Fruit fly (Drosophila melanogaster) whole organism, wandering third instar larva: ENCODE measurements around the gene eRF1.

Source experiments
- Abd-B ChIP-seq: fragments of >200 bp; optimal IDR thresholded peaks from 2 replicates; lab custom pipeline; 2017; ENCODE audit warnings: missing biosample characterization, missing genetic modification characterization
- CG32264 ChIP-seq: fragments of 200-800 bp; sonication (Bioruptor generic); optimal IDR thresholded peaks from 2 replicates; lab custom pipeline; 2016; ENCODE audit warnings: missing biosample characterization, missing genetic modification characterization
- CG9705 ChIP-seq: fragments of 200-800 bp; sonication (Bioruptor generic); optimal IDR thresholded peaks from 2 replicates; lab custom pipeline; 2018; ENCODE audit warnings: missing biosample characterization, mild to moderate bottlenecking, missing genetic modification characterization
- CrebA ChIP-seq: fragments of 200-800 bp; sonication (Bioruptor generic); optimal IDR thresholded peaks from 2 replicates; lab custom pipeline; 2016; ENCODE audit warnings: missing biosample characterization, mild to moderate bottlenecking, missing genetic modification characterization, borderline replicate concordance
- Dfd ChIP-seq: fragments of >200 bp; optimal IDR thresholded peaks from 2 replicates; lab custom pipeline; 2017; ENCODE audit warnings: missing biosample characterization, missing genetic modification characterization
- Dif ChIP-seq: fragments of 200-275, 200-300 bp; sonication (Bioruptor generic); optimal IDR thresholded peaks from 2 replicates; lab custom pipeline; 2018; ENCODE audit warnings: missing biosample characterization, missing genetic modification characterization; ENCODE audit not compliant: partially characterized antibody
- GATAd ChIP-seq: sonication (Bioruptor generic); optimal IDR thresholded peaks from 2 replicates; lab custom pipeline; 2016; ENCODE audit warnings: missing biosample characterization, missing genetic modification characterization
- HLH106 ChIP-seq: fragments of 200-800 bp; optimal IDR thresholded peaks from 3 replicates; lab custom pipeline; 2019; ENCODE audit warnings: missing biosample characterization, mild to moderate bottlenecking, missing genetic modification characterization, moderate library complexity
- Hnf4 ChIP-seq: fragments of 200-800 bp; sonication (Bioruptor generic); optimal IDR thresholded peaks from 2 replicates; lab custom pipeline; 2016; ENCODE audit warnings: missing biosample characterization, mild to moderate bottlenecking, missing genetic modification characterization
- Hr78 ChIP-seq: fragments of >200 bp; optimal IDR thresholded peaks from 2 replicates; lab custom pipeline; 2017; ENCODE audit warnings: missing biosample characterization, missing genetic modification characterization
- Hr83 ChIP-seq: fragments of 200-300 bp; sonication (Bioruptor generic); optimal IDR thresholded peaks from 2 replicates; lab custom pipeline; 2016; ENCODE audit warnings: missing biosample characterization, mild to moderate bottlenecking, missing genetic modification characterization, moderate library complexity; ENCODE audit not compliant: poor library complexity, severe bottlenecking
- Jra ChIP-seq: sonication (Bioruptor generic); optimal IDR thresholded peaks from 2 replicates; lab custom pipeline; 2016; ENCODE audit warnings: missing biosample characterization, missing genetic modification characterization
- Mio ChIP-seq: sonication (Bioruptor generic); optimal IDR thresholded peaks from 2 replicates; lab custom pipeline; 2016; ENCODE audit warnings: missing biosample characterization, missing genetic modification characterization
- Myc ChIP-seq: fragments of >200 bp; optimal IDR thresholded peaks from 2 replicates; lab custom pipeline; 2017
- N ChIP-seq: fragments of >200 bp; optimal IDR thresholded peaks from 2 replicates; lab custom pipeline; 2018; ENCODE audit warnings: missing biosample characterization, missing external identifiers, missing genetic modification characterization
- OdsH ChIP-seq: fragments of 200-800 bp; sonication (Bioruptor generic); optimal IDR thresholded peaks from 2 replicates; lab custom pipeline; 2016; ENCODE audit warnings: missing biosample characterization, mild to moderate bottlenecking, missing genetic modification characterization
- Rel ChIP-seq, 2 experiments: fragments of 200-800 bp; sonication (Bioruptor generic) in 1 of 2; optimal IDR thresholded peaks; 2 replicates in 1 of 2; 3 replicates in 1 of 2; lab custom pipeline; 2016 to 2019; ENCODE audit warnings: mild to moderate bottlenecking in 2 of 2, missing biosample characterization in 2 of 2, missing genetic modification characterization in 2 of 2, moderate library complexity in 1 of 2
- Sp1 ChIP-seq: fragments of 200-800 bp; sonication (Bioruptor generic); optimal IDR thresholded peaks from 3 replicates; lab custom pipeline; 2019; ENCODE audit warnings: missing biosample characterization, mild to moderate bottlenecking, missing genetic modification characterization, moderate library complexity
- Vsx2 ChIP-seq: fragments of 200-300, 225-300 bp; sonication (Bioruptor generic); optimal IDR thresholded peaks from 2 replicates; lab custom pipeline; 2018; ENCODE audit warnings: missing biosample characterization, missing genetic modification characterization; ENCODE audit not compliant: partially characterized antibody
- br ChIP-seq: fragments of 200-800 bp; sonication (Bioruptor generic); optimal IDR thresholded peaks from 2 replicates; lab custom pipeline; 2016; ENCODE audit warnings: missing biosample characterization, missing genetic modification characterization
- brk ChIP-seq: fragments of 200-800 bp; sonication (Bioruptor generic); optimal IDR thresholded peaks from 2 replicates; lab custom pipeline; 2016; ENCODE audit warnings: missing biosample characterization, mild to moderate bottlenecking, missing genetic modification characterization
- dl ChIP-seq, 2 experiments: fragments of 175-275, 200-275 bp in 1 of 2; fragments of 200-275 bp in 1 of 2; sonication (Bioruptor generic); optimal IDR thresholded peaks; lab custom pipeline; 2018; ENCODE audit warnings: mild to moderate bottlenecking in 2 of 2, missing biosample characterization in 2 of 2, missing genetic modification characterization in 2 of 2, moderate library complexity in 2 of 2; ENCODE audit not compliant: partially characterized antibody in 2 of 2, insufficient read depth in 1 of 2
- dmrt93B ChIP-seq: fragments of 200-800 bp; sonication (Bioruptor generic); optimal IDR thresholded peaks from 2 replicates; lab custom pipeline; 2018; ENCODE audit warnings: missing biosample characterization, mild to moderate bottlenecking, missing genetic modification characterization
- dsf ChIP-seq: sonication (Bioruptor generic); optimal IDR thresholded peaks from 2 replicates; lab custom pipeline; 2016; ENCODE audit warnings: missing biosample characterization, missing genetic modification characterization, borderline replicate concordance
- ey ChIP-seq: fragments of 200-800 bp; sonication (Bioruptor generic); optimal IDR thresholded peaks from 2 replicates; lab custom pipeline; 2016; ENCODE audit warnings: missing biosample characterization, missing genetic modification characterization
- foxo ChIP-seq, 2 experiments: fragments of 200-800 bp; sonication (Bioruptor generic); optimal IDR thresholded peaks; 2 replicates in 1 of 2; 3 replicates in 1 of 2; lab custom pipeline; 2016 to 2017; ENCODE audit warnings: missing biosample characterization in 2 of 2, missing genetic modification characterization in 2 of 2
- fru ChIP-seq: fragments of 200-800 bp; sonication (Bioruptor generic); optimal IDR thresholded peaks from 3 replicates; lab custom pipeline; 2016; ENCODE audit warnings: missing biosample characterization, mild to moderate bottlenecking, missing genetic modification characterization
- h ChIP-seq: fragments of 200-800 bp; sonication (Bioruptor generic); optimal IDR thresholded peaks from 3 replicates; lab custom pipeline; 2016; ENCODE audit warnings: missing biosample characterization, mild to moderate bottlenecking, missing genetic modification characterization
- jim ChIP-seq: fragments of 175-275, 200-325 bp; sonication (Bioruptor generic); optimal IDR thresholded peaks from 2 replicates; lab custom pipeline; 2016; ENCODE audit warnings: missing biosample characterization, mild to moderate bottlenecking, missing genetic modification characterization
- lola ChIP-seq: fragments of >200 bp; optimal IDR thresholded peaks from 2 replicates; lab custom pipeline; 2017; ENCODE audit warnings: missing biosample characterization, missing genetic modification characterization
- pan ChIP-seq: fragments of >200 bp; optimal IDR thresholded peaks from 2 replicates; lab custom pipeline; 2017
- psq ChIP-seq: fragments of 200-800 bp; sonication (Bioruptor generic); optimal IDR thresholded peaks from 3 replicates; lab custom pipeline; 2017; ENCODE audit warnings: missing biosample characterization, mild to moderate bottlenecking, missing genetic modification characterization, moderate library complexity
- rgr ChIP-seq: fragments of 200-800 bp; sonication (Bioruptor generic); optimal IDR thresholded peaks from 3 replicates; lab custom pipeline; 2016; ENCODE audit warnings: missing biosample characterization, mild to moderate bottlenecking, missing genetic modification characterization
- sage ChIP-seq: fragments of 200-800 bp; sonication (Bioruptor generic); optimal IDR thresholded peaks from 2 replicates; lab custom pipeline; 2016; ENCODE audit warnings: missing biosample characterization, mild to moderate bottlenecking, missing genetic modification characterization
- sv ChIP-seq: fragments of 200-800 bp; sonication (Bioruptor generic); optimal IDR thresholded peaks from 3 replicates; lab custom pipeline; 2016; ENCODE audit warnings: missing biosample characterization, missing genetic modification characterization
- tai ChIP-seq: sonication (Bioruptor generic); optimal IDR thresholded peaks from 2 replicates; lab custom pipeline; 2016; ENCODE audit warnings: missing biosample characterization, missing genetic modification characterization
- usp ChIP-seq: fragments of >200 bp; optimal IDR thresholded peaks from 2 replicates; lab custom pipeline; 2017; ENCODE audit warnings: missing biosample characterization, missing genetic modification characterization
- woc ChIP-seq: sonication (Bioruptor generic); optimal IDR thresholded peaks from 2 replicates; lab custom pipeline; 2016; ENCODE audit warnings: missing biosample characterization, mild to moderate bottlenecking, missing genetic modification characterization

Gene eRF1

dm6 chr3L:20397770-20398169, 49.6 kb downstream of the eRF1 start:
- TF ChIP-seq tai (GFP tag; lab: Kevin White, UChicago): no peak
- TF ChIP-seq Myc (lab: Kevin White, UChicago): no peak
- TF ChIP-seq Rel (GFP tag; optimal IDR thresholded peaks at IDR 0.05; lab: Kevin White, UChicago): no peak
- no peak for TF ChIP-seq Rel (tag; optimal IDR thresholded peaks at IDR 0.05; lab: Kevin White, UChicago)
- no peak for TF ChIP-seq Hr83 (GFP tag; lab: Kevin White, UChicago)
- TF ChIP-seq brk (GFP tag; lab: Kevin White, UChicago): no peak
- no peak for TF ChIP-seq N (GFP tag; lab: Kevin White, UChicago)
- no peak for TF ChIP-seq pan (lab: Kevin White, UChicago)
- no peak for TF ChIP-seq HLH106 (tag; lab: Kevin White, UChicago)
- TF ChIP-seq dsf (GFP tag; lab: Kevin White, UChicago): no peak
- TF ChIP-seq dmrt93B (GFP tag; lab: Kevin White, UChicago): no peak
- no peak for TF ChIP-seq dl (GFP tag; optimal IDR thresholded peaks at IDR 0.05; lab: Kevin White, UChicago; ENCODE audit: insufficient read depth in 1 of 2, partially characterized antibody in 2 of 2)
- no peak for TF ChIP-seq CG32264 (GFP tag; lab: Kevin White, UChicago)
- TF ChIP-seq Hr78 (GFP tag; lab: Kevin White, UChicago): no peak
- no peak for TF ChIP-seq sv (GFP tag; lab: Kevin White, UChicago)
- TF ChIP-seq rgr (GFP tag; lab: Kevin White, UChicago): no peak
- no peak for TF ChIP-seq woc
- TF ChIP-seq Hnf4 (GFP tag; lab: Kevin White, UChicago): no peak
- TF ChIP-seq psq (GFP tag; lab: Kevin White, UChicago): no peak
- TF ChIP-seq Mio (GFP tag; lab: Kevin White, UChicago): no peak

DNA sequence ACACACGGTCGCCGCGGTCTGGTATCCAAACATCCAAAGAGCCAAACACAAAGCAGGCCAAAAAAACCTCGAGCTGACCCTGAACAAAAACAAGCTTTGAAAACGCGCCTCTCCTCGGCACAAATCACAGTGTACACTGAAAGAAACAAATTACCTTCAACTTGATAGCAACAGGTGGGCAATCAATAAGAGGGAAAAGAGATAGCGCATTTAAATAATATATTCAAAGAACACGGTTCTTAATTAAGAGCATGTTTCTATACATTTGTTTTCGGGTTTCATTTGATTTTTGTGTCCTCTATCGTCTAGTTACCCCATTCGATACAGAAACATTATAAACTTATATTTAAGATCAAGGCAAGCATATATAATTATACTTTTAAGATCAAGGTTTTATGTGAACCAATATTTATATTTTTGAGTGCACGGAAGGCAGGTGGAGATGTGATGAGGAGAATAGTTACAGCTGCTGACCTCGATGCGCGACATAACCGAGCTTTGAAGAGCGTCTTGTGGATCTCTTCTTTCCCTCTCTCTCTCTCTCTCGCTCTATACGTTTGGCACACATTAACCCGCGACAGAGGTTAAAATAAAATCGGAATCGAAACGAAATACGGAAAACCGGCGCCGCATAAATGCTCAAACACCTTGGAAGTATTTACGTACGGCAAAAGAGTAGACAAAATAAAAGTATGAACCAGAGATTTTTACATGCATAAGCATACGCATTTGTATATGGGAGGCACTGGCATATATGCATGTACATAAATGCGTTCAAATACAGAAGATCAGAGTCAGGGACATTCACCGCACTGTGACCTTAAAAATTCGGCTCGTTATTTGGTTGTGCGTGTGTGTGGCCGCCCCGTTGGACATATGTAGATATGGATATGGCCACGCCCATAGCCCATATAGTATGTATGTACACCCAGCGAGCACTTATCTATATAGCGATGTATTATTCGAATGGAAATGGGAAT, 50.4 kb downstream of the eRF1 start:
- TF ChIP-seq Dif (peak; percentile 14), woc (peak; percentile 55), pan (lab: Kevin White, UChicago) (no peak), N (GFP tag; lab: Kevin White, UChicago) (no peak), br (GFP tag; lab: Kevin White, UChicago) (peak; percentile 69), CG32264 (GFP tag; lab: Kevin White, UChicago) (no peak), Jra (GFP tag; lab: Kevin White, UChicago) (peak; percentile 17), foxo (GFP tag; optimal IDR thresholded peaks at IDR 0.05; lab: Kevin White, UChicago) (peak in 1 of 2 experiments; percentile 79), ey (peak; percentile 72), brk (GFP tag; lab: Kevin White, UChicago) (peak; percentile 64), usp (GFP tag; lab: Kevin White, UChicago) (no peak), Myc (lab: Kevin White, UChicago) (no peak), dl (GFP tag; optimal IDR thresholded peaks at IDR 0.05; lab: Kevin White, UChicago; ENCODE audit: insufficient read depth in 1 of 2, partially characterized antibody in 2 of 2) (no peak), CrebA (GFP tag; lab: Kevin White, UChicago) (no peak), Abd-B (GFP tag; lab: Kevin White, UChicago) (no peak), jim (GFP tag; lab: Kevin White, UChicago) (no peak), Rel (GFP tag; optimal IDR thresholded peaks at IDR 0.05; lab: Kevin White, UChicago) (no peak), Rel (tag; optimal IDR thresholded peaks at IDR 0.05; lab: Kevin White, UChicago) (no peak), psq (GFP tag; lab: Kevin White, UChicago) (peak; percentile 59), sage (peak; percentile 19), tai (GFP tag; lab: Kevin White, UChicago) (no peak), CG9705 (peak; percentile 6), dsf (GFP tag; lab: Kevin White, UChicago) (no peak), Hr83 (GFP tag; lab: Kevin White, UChicago) (no peak), Vsx2 (no peak), lola (GFP tag; lab: Kevin White, UChicago) (no peak), rgr (GFP tag; lab: Kevin White, UChicago) (peak; percentile 75), dmrt93B (GFP tag; lab: Kevin White, UChicago) (peak; percentile 21), OdsH (GFP tag; lab: Kevin White, UChicago) (peak; percentile 66), HLH106 (tag; lab: Kevin White, UChicago) (peak; percentile 59), fru (peak; percentile 69), h (peak; percentile 76), GATAd (GFP tag; lab: Kevin White, UChicago) (no peak), Hr78 (GFP tag; lab: Kevin White, UChicago) (no peak), Dfd (GFP tag; lab: Kevin White, UChicago) (no peak), sv (GFP tag; lab: Kevin White, UChicago) (peak; percentile 82), Mio (GFP tag; lab: Kevin White, UChicago) (no peak), Sp1 (GFP tag; lab: Kevin White, UChicago) (peak; percentile 60), Hnf4 (GFP tag; lab: Kevin White, UChicago) (peak; percentile 25)
- TF ChIP-seq, all 38 proteins: peak for 19
